Worm (Caenorhabditis elegans) whole organism, midembryonic: Measurements from ENCODE around the gene srh-75.

Experiments used
- T22C8.4 ChIP-seq: fragments of 200-800 bp; sonication (Bioruptor generic); IDR thresholded peaks from 2 replicates; pipeline ENCODE4 v1.3.6; 2022; ENCODE audit warnings: missing genetic modification characterization, missing compliant biosample characterization
- cog-1 ChIP-seq: sonication (generic microtip); optimal IDR thresholded peaks from 2 replicates; lab custom pipeline; 2016; ENCODE audit warnings: missing genetic modification characterization, missing compliant biosample characterization
- flt-1 ChIP-seq: fragments of 200-800 bp; sonication (Bioruptor generic); IDR thresholded peaks from 2 replicates; pipeline ENCODE4 v1.3.6; 2022; ENCODE audit warnings: missing genetic modification characterization, missing compliant biosample characterization
- klf-2 ChIP-seq: fragments of 200-800 bp; sonication (Bioruptor generic); conservative IDR thresholded peaks from 2 replicates; pipeline ENCODE4 v1.3.6; 2022; ENCODE audit warnings: missing genetic modification reagents, missing genetic modification characterization, missing compliant biosample characterization
- ref-1 ChIP-seq: fragments of 200-800 bp; sonication (Bioruptor generic); conservative IDR thresholded peaks from 2 replicates; pipeline ENCODE4 v1.3.6; 2022; ENCODE audit warnings: missing genetic modification reagents, missing genetic modification characterization, missing compliant biosample characterization
- tab-1 ChIP-seq: fragments of 200-800 bp; sonication (Bioruptor generic); IDR thresholded peaks from 2 replicates; pipeline ENCODE4 v1.3.6; 2022; ENCODE audit warnings: missing genetic modification characterization, missing compliant biosample characterization
- ztf-23 ChIP-seq: fragments of 200-800 bp; sonication (Bioruptor generic); IDR thresholded peaks from 2 replicates; pipeline ENCODE4 v1.3.6; 2022; ENCODE audit warnings: missing genetic modification reagents, missing genetic modification characterization, missing compliant biosample characterization

DNA sequence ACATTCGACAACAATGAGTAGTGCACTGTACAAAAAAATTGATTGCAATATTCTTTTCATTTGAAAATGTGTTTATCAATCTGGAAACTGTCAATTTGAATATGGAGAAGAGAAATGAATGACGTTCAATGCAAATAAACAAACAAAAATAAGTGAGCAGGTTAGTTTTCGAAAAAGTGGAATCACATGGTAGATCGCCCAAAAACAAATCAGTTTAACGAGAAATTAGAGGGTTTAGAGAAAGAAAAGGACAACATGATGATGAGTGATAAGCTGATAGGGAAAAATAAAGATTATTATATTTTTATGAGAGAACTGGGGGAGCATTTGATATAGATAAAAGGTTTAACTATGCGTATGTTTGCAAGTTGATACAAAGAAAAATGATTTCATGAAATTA lies 12.3 kb upstream of the srh-75 start, which contains the start of gene T04C12.8:
- TF ChIP-seq cog-1 (tag; lab: Kevin White, UChicago) (no peak), ztf-23 (GFP tag; lab: Robert Waterston, UW) (no peak), flt-1 (GFP tag; lab: Robert Waterston, UW) (no peak), klf-2 (GFP tag; lab: Robert Waterston, UW) (no peak), tab-1 (GFP tag; lab: Robert Waterston, UW) (no peak), T22C8.4 (GFP tag; lab: Robert Waterston, UW) (no peak), ref-1 (GFP tag; lab: Robert Waterston, UW) (no peak)
